Worm (Caenorhabditis elegans): ENCODE results near the gene F14H8.2.

ce11 chrV:15012542-15013301, 7.4 kb downstream of the F14H8.2 start:
- TF ChIP-seq cnd-1 (tag; optimal IDR thresholded peaks at IDR 0.05) = no peak
- no peak for TF ChIP-seq snpc-4 (tag; optimal IDR thresholded peaks at IDR 0.05)
- no peak for TF ChIP-seq unc-62 (GFP tag; optimal IDR thresholded peaks at IDR 0.05)
- no peak for TF ChIP-seq mls-2 (tag; optimal IDR thresholded peaks at IDR 0.05)
